Worm (Caenorhabditis elegans) whole organism, late embryonic: ENCODE measurements around the gene coq-6.

Source experiments
- ceh-9 ChIP-seq: sonication (generic microtip); optimal IDR thresholded peaks from 2 replicates; lab custom pipeline; 2016; ENCODE audit warnings: mild to moderate bottlenecking, missing genetic modification characterization, inconsistent platforms, missing compliant biosample characterization
- fax-1 ChIP-seq: sonication (generic microtip); optimal IDR thresholded peaks from 2 replicates; lab custom pipeline; 2016; ENCODE audit warnings: missing genotype, missing genetic modification characterization, missing compliant biosample characterization
- gmeb-2 ChIP-seq: sonication (generic microtip); optimal IDR thresholded peaks from 2 replicates; lab custom pipeline; 2016; ENCODE audit warnings: missing genetic modification characterization, inconsistent platforms, missing compliant biosample characterization
- hlh-8 ChIP-seq: sonication (generic microtip); optimal IDR thresholded peaks from 2 replicates; lab custom pipeline; 2016; ENCODE audit warnings: missing genotype, missing genetic modification characterization, missing compliant biosample characterization
- lin-11 ChIP-seq: fragments of 200-800 bp; sonication (Bioruptor generic); optimal IDR thresholded peaks from 2 replicates; lab custom pipeline; 2018; ENCODE audit warnings: mild to moderate bottlenecking, missing genetic modification characterization, missing compliant biosample characterization
- madf-2 ChIP-seq: sonication (generic microtip); optimal IDR thresholded peaks from 2 replicates; lab custom pipeline; 2017; ENCODE audit warnings: missing genetic modification characterization, missing compliant biosample characterization
- pha-4 ChIP-seq: fragments of 150-350 bp; optimal IDR thresholded peaks from 2 replicates; lab custom pipeline; 2018; ENCODE audit warnings: missing biosample characterization, missing genetic modification reagents, missing genetic modification characterization
- rnt-1 ChIP-seq: sonication (generic microtip); optimal IDR thresholded peaks from 2 replicates; lab custom pipeline; 2016; ENCODE audit warnings: missing genetic modification characterization, missing compliant biosample characterization
- tbx-2 ChIP-seq: sonication (generic microtip); optimal IDR thresholded peaks from 2 replicates; lab custom pipeline; 2016; ENCODE audit warnings: missing genetic modification characterization, missing compliant biosample characterization
- tbx-7 ChIP-seq: sonication (generic microtip); optimal IDR thresholded peaks from 2 replicates; lab custom pipeline; 2016; ENCODE audit warnings: missing genotype, missing genetic modification characterization, missing compliant biosample characterization

DNA sequence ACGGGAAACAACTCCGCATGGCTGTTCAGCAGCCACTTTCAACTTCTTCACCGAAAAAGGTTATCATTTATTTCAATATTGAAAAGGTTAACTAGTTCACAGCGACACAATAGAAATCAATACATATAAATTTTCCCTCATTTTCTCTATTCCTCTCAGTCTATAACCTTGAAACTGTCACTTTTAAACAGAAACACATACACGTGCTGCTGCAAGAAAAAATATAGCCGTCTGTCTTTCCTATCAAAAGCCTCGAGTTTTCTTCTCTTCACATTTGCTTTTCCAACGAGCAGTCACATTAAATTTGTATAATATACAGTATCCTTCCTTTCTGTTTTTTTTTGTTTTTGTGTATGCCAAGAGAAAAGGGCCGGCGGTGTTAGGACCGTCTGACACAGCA, 12.4 kb upstream of the coq-6 start:
- no peak for TF ChIP-seq rnt-1
- TF ChIP-seq hlh-8 (tag; lab: Kevin White, UChicago): no peak
- TF ChIP-seq tbx-7 (tag; lab: Kevin White, UChicago): no peak
- TF ChIP-seq gmeb-2 (tag; lab: Kevin White, UChicago): no peak
- no peak for TF ChIP-seq fax-1
- no peak for TF ChIP-seq madf-2 (tag; lab: Kevin White, UChicago)
- TF ChIP-seq lin-11 (tag; lab: Kevin White, UChicago): no peak
- TF ChIP-seq ceh-9: no peak
- TF ChIP-seq tbx-2 (tag; lab: Kevin White, UChicago): no peak
- no peak for TF ChIP-seq pha-4 (tag; lab: Kevin White, UChicago)
